Worm (Caenorhabditis elegans) whole organism, early embryonic: ENCODE results near the gene F11C1.1.

Experiments
- F13C5.2 ChIP-seq: sonication (generic microtip); optimal IDR thresholded peaks from 2 replicates; lab custom pipeline; 2017; ENCODE audit warnings: mild to moderate bottlenecking, missing genetic modification characterization, inconsistent platforms, missing compliant biosample characterization
- ama-1 ChIP-seq: fragments of 150-350 bp; optimal IDR thresholded peaks from 2 replicates; lab custom pipeline; 2014
- ceh-13 ChIP-seq: fragments of 200-800 bp; sonication (Bioruptor generic); optimal IDR thresholded peaks from 2 replicates; lab custom pipeline; 2018; ENCODE audit warnings: mild to moderate bottlenecking, missing genetic modification characterization, missing compliant biosample characterization
- ceh-36 ChIP-seq: sonication (generic microtip); optimal IDR thresholded peaks from 2 replicates; lab custom pipeline; 2016; ENCODE audit warnings: missing genetic modification characterization, inconsistent platforms, missing compliant biosample characterization
- hmbx-1 ChIP-seq: sonication (generic microtip); optimal IDR thresholded peaks from 2 replicates; lab custom pipeline; 2016; ENCODE audit warnings: mild to moderate bottlenecking, missing genetic modification characterization, missing compliant biosample characterization
- hmg-4 ChIP-seq: fragments of 200-800 bp; sonication (Bioruptor generic); optimal IDR thresholded peaks from 2 replicates; lab custom pipeline; 2018; ENCODE audit warnings: mild to moderate bottlenecking, missing genetic modification characterization, missing compliant biosample characterization
- hnd-1 ChIP-seq: sonication (generic microtip); optimal IDR thresholded peaks from 2 replicates; lab custom pipeline; 2016; ENCODE audit warnings: missing genetic modification characterization, missing compliant biosample characterization
- tbx-11 ChIP-seq: fragments of 200-800 bp; sonication (Bioruptor generic); IDR thresholded peaks from 2 replicates; pipeline ENCODE4 v1.3.6; 2022; ENCODE audit warnings: missing genetic modification characterization, missing compliant biosample characterization
- tbx-37 ChIP-seq: fragments of 200-800 bp; sonication (Bioruptor generic); conservative IDR thresholded peaks from 2 replicates; pipeline ENCODE4 v1.3.6; 2022; ENCODE audit warnings: missing genetic modification reagents, missing genetic modification characterization, missing compliant biosample characterization
- tra-4 ChIP-seq: sonication (generic microtip); optimal IDR thresholded peaks from 2 replicates; lab custom pipeline; 2017; ENCODE audit warnings: missing genetic modification characterization, missing compliant biosample characterization

ce11 chrX:12982725-12983124, 7.7 kb downstream of the F11C1.1 start:
- TF ChIP-seq ama-1 (no peak), tbx-11 (GFP tag; lab: Robert Waterston, UW) (no peak), hmbx-1 (tag; lab: Kevin White, UChicago) (no peak), tra-4 (tag; lab: Kevin White, UChicago) (no peak), ceh-36 (tag; lab: Kevin White, UChicago) (no peak), hmg-4 (GFP tag; lab: Kevin White, UChicago) (no peak), hnd-1 (tag; lab: Kevin White, UChicago) (no peak), tbx-37 (GFP tag; lab: Robert Waterston, UW) (no peak), ceh-13 (no peak), F13C5.2 (no peak)
